Fruit fly (Drosophila melanogaster): ENCODE data around the gene Kdm2.
A peak's percentile ranks its signal among the peaks of the same experiment; 100 is the strongest.

DNA sequence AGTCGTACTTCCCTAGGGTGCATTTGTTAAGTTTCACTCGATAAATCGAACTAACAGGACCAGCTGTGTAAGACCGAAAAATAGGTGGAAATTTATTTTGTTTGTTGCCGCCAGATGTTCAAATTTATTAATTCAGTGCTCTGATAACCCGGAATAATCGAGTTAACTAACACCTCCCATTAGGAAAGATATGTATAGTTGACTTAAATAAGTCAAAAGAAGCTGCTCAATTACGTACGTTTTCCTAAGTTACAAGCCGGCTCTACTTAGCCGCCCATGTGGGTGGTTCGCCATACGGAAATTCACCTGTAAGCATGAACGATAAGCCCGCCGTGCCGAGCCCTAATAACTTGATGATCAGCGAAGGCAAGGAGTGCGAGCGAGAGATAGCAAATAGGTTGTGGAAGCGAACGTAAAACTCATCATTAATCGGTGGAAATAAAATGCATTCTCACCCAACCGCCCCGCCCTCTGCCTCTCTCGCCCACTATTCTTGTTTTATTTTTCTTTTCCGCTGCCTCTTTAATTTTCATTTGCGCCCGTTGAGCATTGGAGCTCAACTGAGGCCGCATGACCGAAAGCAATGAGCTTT, 1.7 kb downstream of the Kdm2 start:
- TF ChIP-seq Dfd (GFP tag; optimal IDR thresholded peaks at IDR 0.05) = no peak
- no peak for TF ChIP-seq N (GFP tag; optimal IDR thresholded peaks at IDR 0.05)
- TF ChIP-seq h (GFP tag; optimal IDR thresholded peaks at IDR 0.05) = peak; percentile 51
- TF ChIP-seq usp (GFP tag; optimal IDR thresholded peaks at IDR 0.05) = no peak
- no peak for TF ChIP-seq pan (optimal IDR thresholded peaks at IDR 0.05)
- TF ChIP-seq dmrt93B (GFP tag; optimal IDR thresholded peaks at IDR 0.05) = peak; percentile 66
- TF ChIP-seq Mio (GFP tag; optimal IDR thresholded peaks at IDR 0.05) = no peak
- TF ChIP-seq tai (GFP tag; optimal IDR thresholded peaks at IDR 0.05) = no peak
- no peak for TF ChIP-seq sv (GFP tag; optimal IDR thresholded peaks at IDR 0.05)
- peak; percentile 42 for TF ChIP-seq psq (GFP tag; optimal IDR thresholded peaks at IDR 0.05)
- peak; percentile 45 for TF ChIP-seq Hr83 (GFP tag; optimal IDR thresholded peaks at IDR 0.05; ENCODE audit: poor library complexity, severe bottlenecking)
- no peak for TF ChIP-seq sage (GFP tag; optimal IDR thresholded peaks at IDR 0.05)
